Worm (Caenorhabditis elegans): ENCODE data around the gene C02B8.12.
A peak's percentile ranks its signal among the peaks of the same experiment; 100 is the strongest.

Gene C02B8.12

DNA sequence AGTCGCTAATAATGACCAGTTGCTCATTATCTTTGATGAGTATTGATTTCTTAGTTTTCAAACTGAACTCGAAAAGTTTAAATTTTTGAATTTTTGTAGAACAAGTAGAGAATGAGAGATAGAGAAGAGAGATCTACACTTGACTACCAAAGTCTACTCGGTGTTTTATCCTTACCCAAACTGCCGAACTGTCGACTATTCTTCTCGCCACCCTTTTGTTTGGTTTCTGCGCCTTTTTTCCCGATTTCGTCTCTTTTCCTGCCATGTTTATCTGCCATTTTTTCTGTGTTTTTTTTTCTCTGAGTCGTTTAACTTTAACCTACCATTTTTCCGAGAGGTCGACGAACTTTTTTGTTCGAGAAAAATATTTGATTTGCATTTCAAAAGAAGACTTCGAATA, at the start of gene C02B8.12:
C02B8.12 (minus strand) TSS at position 175 of the 400 bp plus-strand sequence.
- TF ChIP-seq F49E8.2 (tag; optimal IDR thresholded peaks at IDR 0.05; ENCODE audit: insufficient read depth) = no peak

DNA sequence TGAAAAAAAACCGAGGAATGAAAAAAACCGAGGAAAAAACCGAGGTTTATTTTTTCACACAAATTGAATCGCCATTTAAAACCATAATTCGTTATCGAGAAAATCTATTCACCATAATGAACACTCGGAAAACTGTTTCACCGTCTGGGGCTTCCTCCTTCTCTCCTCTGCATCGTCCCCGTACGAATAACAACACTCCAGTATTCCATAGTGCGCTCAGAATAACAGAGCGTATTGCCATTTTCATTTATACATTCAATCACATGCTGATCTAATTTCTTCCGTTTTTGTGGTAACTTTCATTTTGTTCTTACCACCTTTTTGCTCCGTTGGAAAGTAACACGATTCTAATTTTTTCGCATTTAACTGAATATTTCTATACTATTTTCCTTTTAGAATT, 46.4 kb upstream of the C02B8.12 start, which contains the start of gene C17H11.2:
C17H11.2 (plus strand) TSS at position 397 of the 400 bp plus-strand sequence.
- TF ChIP-seq hmg-1.2 (GFP tag; IDR thresholded peaks at IDR 0.05) (peak; percentile 23; the same call in 1 of the 2 replicates), ceh-40 (GFP tag; IDR thresholded peaks at IDR 0.05) (no peak), attf-3 (GFP tag; conservative IDR thresholded peaks at IDR 0.05) (peak; percentile 69)

DNA sequence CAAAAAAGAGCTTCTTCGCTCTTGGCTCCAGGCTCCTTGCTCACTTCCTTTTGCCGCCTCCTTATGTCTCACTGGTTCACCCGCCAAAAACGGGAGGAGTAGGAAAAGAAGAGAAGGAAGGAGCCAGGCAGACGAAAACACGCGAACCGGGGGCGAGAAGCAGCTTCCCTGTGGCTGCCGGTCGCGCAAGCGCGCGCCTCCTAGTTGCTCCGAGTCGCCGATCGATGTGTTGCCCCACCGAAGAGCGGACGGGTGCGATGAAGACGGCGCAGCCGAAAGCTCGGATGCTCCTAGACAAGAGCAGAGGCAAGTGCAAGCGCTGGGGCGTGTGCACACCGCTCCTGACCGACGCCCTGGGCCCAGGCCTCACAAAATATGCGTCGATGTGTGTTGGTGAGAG, 40.4 kb upstream of the C02B8.12 start:
- TF ChIP-seq ZK185.1 (tag; optimal IDR thresholded peaks at IDR 0.05; ENCODE audit: poor library complexity, severe bottlenecking) (no peak), efl-1 (GFP tag; optimal IDR thresholded peaks at IDR 0.05) (no peak), ztf-6 (GFP tag; IDR thresholded peaks at IDR 0.05) (0 out of 2 replicates have a peak, but pooled peaks have one; percentile 9), unc-62 (GFP tag; optimal IDR thresholded peaks at IDR 0.05) (no peak), athp-1 (tag; optimal IDR thresholded peaks at IDR 0.05) (no peak), sptf-2 (GFP tag; optimal IDR thresholded peaks at IDR 0.05) (peak; percentile 40), dox-1 (GFP tag; IDR thresholded peaks at IDR 0.05) (peak; percentile 32; the same call in 1 of the 2 replicates), akir-1 (GFP tag; optimal IDR thresholded peaks at IDR 0.05) (no peak), K11D2.4 (GFP tag; IDR thresholded peaks at IDR 0.05) (0 out of 2 replicates have a peak, but pooled peaks have one; percentile 51), somi-1 (GFP tag; optimal IDR thresholded peaks at IDR 0.05) (peak; percentile 51), atf-7 (tag; optimal IDR thresholded peaks at IDR 0.05) (peak; percentile 3), ceh-58 (GFP tag; IDR thresholded peaks at IDR 0.05) (no peak), him-1 (tag; optimal IDR thresholded peaks at IDR 0.05) (no peak), tbp1 (GFP tag; optimal IDR thresholded peaks at IDR 0.05) (peak; percentile 21), D2030.7 (GFP tag; IDR thresholded peaks at IDR 0.05) (no peak), cebp-1 (GFP tag; IDR thresholded peaks at IDR 0.05) (no peak), cebp-1 (tag; optimal IDR thresholded peaks at IDR 0.05) (no peak), hmg-20 (GFP tag; IDR thresholded peaks at IDR 0.05) (no peak), zim-3 (tag; optimal IDR thresholded peaks at IDR 0.05) (no peak), gei-17 (GFP tag; optimal IDR thresholded peaks at IDR 0.05) (peak; percentile 35), pbrm-1 (GFP tag; IDR thresholded peaks at IDR 0.05) (0 out of 2 replicates have a peak, but pooled peaks have one; percentile 39), ceh-27 (GFP tag; optimal IDR thresholded peaks at IDR 0.05) (peak; percentile 49), hlh-26 (GFP tag; conservative IDR thresholded peaks at IDR 0.05) (0 out of 2 replicates have a peak, but pooled peaks have one; percentile 37), madf-10 (tag; optimal IDR thresholded peaks at IDR 0.05) (no peak), F52B5.7 (tag; optimal IDR thresholded peaks at IDR 0.05) (peak; percentile 6), madf-3 (GFP tag; IDR thresholded peaks at IDR 0.05) (no peak), ztf-26 (tag; optimal IDR thresholded peaks at IDR 0.05) (peak; percentile 45), T07F8.4 (tag; optimal IDR thresholded peaks at IDR 0.05) (no peak), fkh-3 (tag; optimal IDR thresholded peaks at IDR 0.05) (peak; percentile 3), zfh-2 (GFP tag; conservative IDR thresholded peaks at IDR 0.05) (peak; percentile 99), Y56A3A.18 (GFP tag; IDR thresholded peaks at IDR 0.05) (no peak), chd-7 (tag; optimal IDR thresholded peaks at IDR 0.05) (peak; percentile 70), aptf-3 (GFP tag; IDR thresholded peaks at IDR 0.05) (0 out of 2 replicates have a peak, but pooled peaks have one; percentile 66), rcor-1 (GFP tag; IDR thresholded peaks at IDR 0.05) (peak; percentile 83), lir-1 (GFP tag; conservative IDR thresholded peaks at IDR 0.05) (peak; percentile 56), ama-1 (optimal IDR thresholded peaks at IDR 0.05) (no peak), ama-1 (GFP tag; optimal IDR thresholded peaks at IDR 0.05) (no peak), sdz-38 (tag; optimal IDR thresholded peaks at IDR 0.05) (no peak), egl-44 (GFP tag; IDR thresholded peaks at IDR 0.05) (0 out of 2 replicates have a peak, but pooled peaks have one; percentile 14), T26A5.8 (tag; optimal IDR thresholded peaks at IDR 0.05) (no peak), hsf-1 (GFP tag; IDR thresholded peaks at IDR 0.05) (no peak), K12H6.12 (tag; optimal IDR thresholded peaks at IDR 0.05) (peak; percentile 85)

Data from whole organism, young adult.